Worm (Caenorhabditis elegans) whole organism, young adult: ENCODE data around the gene K09E2.3.

Source experiments
- F33H1.4 ChIP-seq: fragments of 200-800 bp; sonication (Bioruptor generic); IDR thresholded peaks from 2 replicates; pipeline ENCODE4 v1.3.6; 2022; ENCODE audit warnings: missing genetic modification reagents, missing genetic modification characterization, missing compliant biosample characterization
- F49E8.2 ChIP-seq: sonication (generic microtip); optimal IDR thresholded peaks from 3 replicates; lab custom pipeline; 2017; ENCODE audit warnings: missing genetic modification characterization, mild to moderate bottlenecking, missing compliant biosample characterization, antibody characterized with exemption, moderate library complexity; ENCODE audit not compliant: insufficient read depth
- F52B5.7 ChIP-seq: sonication (generic microtip); optimal IDR thresholded peaks from 2 replicates; lab custom pipeline; 2016; ENCODE audit warnings: mild to moderate bottlenecking, missing genetic modification characterization, missing compliant biosample characterization
- F57A8.1 ChIP-seq: fragments of 200-800 bp; sonication (Bioruptor generic); optimal IDR thresholded peaks from 2 replicates; lab custom pipeline; 2018; ENCODE audit warnings: mild to moderate bottlenecking, missing genetic modification characterization, moderate library complexity, missing compliant biosample characterization
- Y53G8AR.9 ChIP-seq: fragments of 200-800 bp; sonication (Bioruptor generic); conservative IDR thresholded peaks from 2 replicates; pipeline ENCODE4 v1.3.6; 2022; ENCODE audit warnings: missing genetic modification reagents, missing genetic modification characterization, missing compliant biosample characterization
- Y95B8A.8 ChIP-seq: fragments of 200-800 bp; sonication (Bioruptor generic); IDR thresholded peaks from 2 replicates; pipeline ENCODE4 v1.3.6; 2022; ENCODE audit warnings: missing genetic modification reagents, missing genetic modification characterization, missing compliant biosample characterization
- ZK185.1 ChIP-seq: sonication (generic microtip); optimal IDR thresholded peaks from 2 replicates; lab custom pipeline; 2016; ENCODE audit warnings: mild to moderate bottlenecking, missing genetic modification characterization, missing compliant biosample characterization; ENCODE audit not compliant: poor library complexity, severe bottlenecking
- akir-1 ChIP-seq: fragments of 200-800 bp; sonication (Bioruptor generic); optimal IDR thresholded peaks from 2 replicates; lab custom pipeline; 2018; ENCODE audit warnings: mild to moderate bottlenecking, missing genetic modification characterization, moderate library complexity, missing compliant biosample characterization
- ama-1 ChIP-seq, 3 experiments: fragments of 150-350 bp in 1 of 3; sonication (generic microtip) in 2 of 3; optimal IDR thresholded peaks; 2 replicates each; lab custom pipeline; 2014 to 2018; ENCODE audit warnings: missing biosample characterization in 2 of 3, missing genetic modification characterization in 2 of 3, missing genetic modification reagents in 2 of 3
- aptf-2 ChIP-seq: fragments of 200-800 bp; sonication (Bioruptor generic); conservative IDR thresholded peaks from 2 replicates; pipeline ENCODE4 v1.3.6; 2022; ENCODE audit warnings: missing genetic modification reagents, missing genetic modification characterization, missing compliant biosample characterization
- atf-7 ChIP-seq: sonication (generic microtip); optimal IDR thresholded peaks from 2 replicates; lab custom pipeline; 2017; ENCODE audit warnings: mild to moderate bottlenecking, missing genetic modification characterization, missing compliant biosample characterization
- athp-1 ChIP-seq: sonication (generic microtip); optimal IDR thresholded peaks from 2 replicates; lab custom pipeline; 2017; ENCODE audit warnings: mild to moderate bottlenecking, missing genetic modification characterization, missing compliant biosample characterization
- cebp-2 ChIP-seq: fragments of 200-800 bp; sonication (Bioruptor generic); IDR thresholded peaks from 2 replicates; pipeline ENCODE4 v1.3.6; 2022; ENCODE audit warnings: missing genetic modification characterization, missing compliant biosample characterization
- ceh-100 ChIP-seq: fragments of 200-800 bp; sonication (Bioruptor generic); IDR thresholded peaks from 2 replicates; pipeline ENCODE4 v1.3.6; 2022; ENCODE audit warnings: missing genetic modification reagents, missing genetic modification characterization, missing compliant biosample characterization
- ceh-27 ChIP-seq: fragments of 200-800 bp; sonication (Bioruptor generic); optimal IDR thresholded peaks from 2 replicates; lab custom pipeline; 2018; ENCODE audit warnings: mild to moderate bottlenecking, missing genetic modification characterization, moderate library complexity, missing compliant biosample characterization
- chd-7 ChIP-seq: sonication (generic microtip); optimal IDR thresholded peaks from 2 replicates; lab custom pipeline; 2016; ENCODE audit warnings: mild to moderate bottlenecking, missing genetic modification characterization, moderate library complexity, missing compliant biosample characterization
- die-1 ChIP-seq: sonication (generic microtip); optimal IDR thresholded peaks from 2 replicates; lab custom pipeline; 2016; ENCODE audit warnings: missing genotype, mild to moderate bottlenecking, missing genetic modification characterization, missing compliant biosample characterization
- egrh-3 ChIP-seq: fragments of 200-800 bp; sonication (Bioruptor generic); IDR thresholded peaks from 2 replicates; pipeline ENCODE4 v1.3.6; 2022; ENCODE audit warnings: missing genetic modification reagents, missing genetic modification characterization, missing compliant biosample characterization
- gei-17 ChIP-seq: fragments of 200-800 bp; sonication (Bioruptor generic); optimal IDR thresholded peaks from 2 replicates; lab custom pipeline; 2018; ENCODE audit warnings: mild to moderate bottlenecking, missing genetic modification characterization, missing compliant biosample characterization
- him-1 ChIP-seq: sonication (generic microtip); optimal IDR thresholded peaks from 2 replicates; lab custom pipeline; 2016; ENCODE audit warnings: missing genotype, missing genetic modification reagents, missing genetic modification characterization, missing compliant biosample characterization
- hlh-12 ChIP-seq: sonication (generic microtip); optimal IDR thresholded peaks from 2 replicates; lab custom pipeline; 2016; ENCODE audit warnings: missing genetic modification characterization, missing compliant biosample characterization
- hrde-1 ChIP-seq: sonication (generic microtip); optimal IDR thresholded peaks from 2 replicates; lab custom pipeline; 2016; ENCODE audit warnings: missing genetic modification characterization, mild to moderate bottlenecking, missing compliant biosample characterization, moderate library complexity, missing genotype, missing genetic modification reagents, borderline replicate concordance
- let-607 ChIP-seq, 2 experiments: fragments of 200-800 bp in 1 of 2; sonication (Bioruptor generic) in 1 of 2; sonication (generic microtip) in 1 of 2; optimal IDR thresholded peaks; 2 replicates each; lab custom pipeline; 2016 to 2018; ENCODE audit warnings: mild to moderate bottlenecking in 2 of 2, missing compliant biosample characterization in 2 of 2, missing genetic modification characterization in 2 of 2, moderate library complexity in 2 of 2, missing genotype in 1 of 2
- lin-35 ChIP-seq, 3 experiments: fragments of 150-350 bp in 2 of 3; sonication (generic microtip) in 1 of 3; optimal IDR thresholded peaks; 2 replicates each; lab custom pipeline; 2014 to 2018; ENCODE audit warnings: missing biosample characterization in 3 of 3, missing genetic modification characterization in 3 of 3, missing genetic modification reagents in 3 of 3
- lin-40 ChIP-seq: sonication (generic microtip); optimal IDR thresholded peaks from 2 replicates; lab custom pipeline; 2016; ENCODE audit warnings: missing genetic modification characterization, mild to moderate bottlenecking, missing compliant biosample characterization, missing genotype, missing genetic modification reagents
- lin-54 ChIP-seq: fragments of 200-800 bp; sonication (Bioruptor generic); optimal IDR thresholded peaks from 2 replicates; lab custom pipeline; 2018; ENCODE audit warnings: mild to moderate bottlenecking, missing genetic modification characterization, missing compliant biosample characterization
- lir-1 ChIP-seq: fragments of 200-800 bp; sonication (Bioruptor generic); conservative IDR thresholded peaks from 2 replicates; pipeline ENCODE4 v1.3.6; 2022; ENCODE audit warnings: missing genetic modification reagents, missing genetic modification characterization, missing compliant biosample characterization
- lsl-1 ChIP-seq: fragments of 200-800 bp; sonication (Bioruptor generic); optimal IDR thresholded peaks from 2 replicates; lab custom pipeline; 2018; ENCODE audit warnings: mild to moderate bottlenecking, missing genetic modification characterization, moderate library complexity, missing compliant biosample characterization
- madf-6 ChIP-seq: fragments of 200-800 bp; sonication (Bioruptor generic); IDR thresholded peaks from 2 replicates; pipeline ENCODE4 v1.3.6; 2022; ENCODE audit warnings: missing genetic modification reagents, missing genetic modification characterization, missing compliant biosample characterization
- mel-28 ChIP-seq: sonication (generic microtip); optimal IDR thresholded peaks from 2 replicates; lab custom pipeline; 2016; ENCODE audit warnings: borderline replicate concordance, mild to moderate bottlenecking, missing genetic modification characterization, missing compliant biosample characterization
- nfyb-1 ChIP-seq: fragments of 200-800 bp; sonication (Bioruptor generic); IDR thresholded peaks from 2 replicates; pipeline ENCODE4 v1.3.6; 2022; ENCODE audit warnings: missing genetic modification reagents, missing genetic modification characterization, missing compliant biosample characterization
- nhr-120 ChIP-seq: fragments of 200-800 bp; sonication (Bioruptor generic); IDR thresholded peaks from 2 replicates; pipeline ENCODE4 v1.3.6; 2022; ENCODE audit warnings: missing genetic modification characterization, missing compliant biosample characterization
- nhr-179 ChIP-seq: sonication (generic microtip); optimal IDR thresholded peaks from 2 replicates; lab custom pipeline; 2016; ENCODE audit warnings: mild to moderate bottlenecking, missing genetic modification characterization, missing compliant biosample characterization
- nhr-27 ChIP-seq: fragments of 200-800 bp; sonication (Bioruptor generic); optimal IDR thresholded peaks from 2 replicates; lab custom pipeline; 2018; ENCODE audit warnings: mild to moderate bottlenecking, missing genetic modification characterization, moderate library complexity, missing compliant biosample characterization
- nhr-90 ChIP-seq: sonication (generic microtip); optimal IDR thresholded peaks from 2 replicates; lab custom pipeline; 2016; ENCODE audit warnings: missing genotype, mild to moderate bottlenecking, missing genetic modification characterization, missing compliant biosample characterization
- repo-1 ChIP-seq: sonication (generic microtip); optimal IDR thresholded peaks from 2 replicates; lab custom pipeline; 2017; ENCODE audit warnings: mild to moderate bottlenecking, missing genetic modification characterization, missing compliant biosample characterization
- sea-2 ChIP-seq: fragments of 200-800 bp; sonication (Bioruptor generic); IDR thresholded peaks from 2 replicates; pipeline ENCODE4 v1.3.6; 2022; ENCODE audit warnings: missing genetic modification characterization, missing compliant biosample characterization
- snpc-1.1 ChIP-seq: sonication (generic microtip); optimal IDR thresholded peaks from 2 replicates; lab custom pipeline; 2017; ENCODE audit warnings: missing genetic modification characterization, mild to moderate bottlenecking, missing compliant biosample characterization, antibody characterized with exemption, moderate library complexity, missing genotype, missing genetic modification reagents; ENCODE audit not compliant: insufficient read depth
- snpc-3.4 ChIP-seq: sonication (generic microtip); optimal IDR thresholded peaks from 2 replicates; lab custom pipeline; 2017; ENCODE audit warnings: missing genetic modification characterization, mild to moderate bottlenecking, missing compliant biosample characterization, antibody characterized with exemption, moderate library complexity, missing genotype, missing genetic modification reagents
- unc-130 ChIP-seq: sonication (generic microtip); optimal IDR thresholded peaks from 2 replicates; lab custom pipeline; 2016; ENCODE audit warnings: missing genetic modification reagents, missing genetic modification characterization, missing compliant biosample characterization
- xnd-1 ChIP-seq: sonication (generic microtip); optimal IDR thresholded peaks from 2 replicates; lab custom pipeline; 2016; ENCODE audit warnings: missing genotype, missing genetic modification reagents, missing genetic modification characterization, missing compliant biosample characterization
- ztf-6 ChIP-seq: fragments of 200-800 bp; sonication (Bioruptor generic); IDR thresholded peaks from 2 replicates; pipeline ENCODE4 v1.3.6; 2022; ENCODE audit warnings: missing genetic modification reagents, missing genetic modification characterization, missing compliant biosample characterization

K09E2.3 gene

ce11 chrX:8623840-8624591 is 48.9 kb upstream of the K09E2.3 start (continued):
- no peak for TF ChIP-seq F52B5.7 (tag; lab: Kevin White, UChicago)
- peak; percentile 23 for TF ChIP-seq gei-17 (GFP tag; lab: Kevin White, UChicago)

DNA sequence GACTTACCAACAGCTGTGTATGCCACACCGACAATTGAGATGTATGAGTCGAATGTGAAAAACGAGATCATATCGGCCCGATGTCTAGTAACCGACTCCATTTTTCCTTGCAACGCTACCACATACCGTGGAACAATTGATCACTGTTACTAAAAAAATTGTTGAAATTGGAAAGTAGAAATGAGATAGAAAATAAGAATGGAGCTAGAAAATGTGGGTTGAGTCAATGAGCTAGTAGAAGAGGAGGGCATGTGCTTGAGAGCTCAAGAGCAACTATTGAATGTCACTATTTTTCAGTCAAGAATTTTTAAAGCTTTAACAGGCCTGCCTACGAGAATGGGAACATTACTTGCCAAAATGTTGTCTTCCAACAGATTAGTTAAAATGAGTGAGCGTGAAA is 47.8 kb upstream of the K09E2.3 start, which contains the start of gene K01A12.3:
Gene K01A12.3 (minus strand): TSS at position 101 of the 400 bp plus-strand sequence.
- TF ChIP-seq atf-7 (no peak), Y95B8A.8 (no peak), ZK185.1 (tag; lab: Kevin White, UChicago) (no peak), chd-7 (tag; lab: Kevin White, UChicago) (no peak), mel-28 (tag; lab: Kevin White, UChicago) (no peak), lin-35 (GFP tag; optimal IDR thresholded peaks at IDR 0.05; lab: Kevin White, UChicago) (no peak), him-1 (no peak), lir-1 (no peak), aptf-2 (no peak), athp-1 (tag; lab: Kevin White, UChicago) (no peak), lin-54 (GFP tag; lab: Kevin White, UChicago) (no peak), xnd-1 (tag; lab: Kevin White, UChicago) (no peak), ceh-100 (GFP tag; lab: Robert Waterston, UW) (no peak), snpc-1.1 (tag; lab: Kevin White, UChicago) (no peak), ceh-27 (GFP tag; lab: Kevin White, UChicago) (no peak), hrde-1 (tag; lab: Kevin White, UChicago) (no peak), nfyb-1 (no peak), F49E8.2 (no peak), F33H1.4 (GFP tag; lab: Robert Waterston, UW) (no peak), madf-6 (GFP tag; lab: Robert Waterston, UW) (no peak)

DNA sequence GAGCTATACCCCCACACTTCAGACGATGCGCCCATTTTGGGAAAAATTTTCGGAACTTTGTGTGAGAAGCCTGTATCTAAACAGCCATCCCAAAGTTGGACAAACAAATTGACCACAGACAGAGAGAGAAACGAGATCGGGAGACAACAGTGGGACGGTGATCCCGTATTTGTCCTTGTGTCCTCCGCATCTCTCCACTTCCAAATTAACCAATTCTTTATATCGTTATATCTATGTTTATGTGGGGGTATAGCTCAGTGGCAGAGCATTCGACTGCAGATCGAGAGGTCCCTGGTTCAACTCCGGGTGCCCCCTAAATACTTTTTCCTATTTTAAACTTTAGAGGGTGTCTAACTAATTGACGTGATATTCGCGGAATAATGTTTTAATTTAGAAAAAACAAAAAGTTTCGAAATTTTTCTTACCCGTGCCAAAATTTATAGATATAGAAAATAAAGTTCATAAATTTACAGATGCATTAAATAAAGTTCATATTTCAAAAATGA is 34.2 kb upstream of the K09E2.3 start:
- TF ChIP-seq egrh-3 (GFP tag; lab: Robert Waterston, UW) = 0 out of 2 replicates have a peak, but pooled peaks have one; percentile 18
- TF ChIP-seq lsl-1 (GFP tag; lab: Kevin White, UChicago) = no peak
- peak; percentile 70 for TF ChIP-seq nhr-90 (tag; lab: Kevin White, UChicago)
- TF ChIP-seq unc-130 (GFP tag; lab: Kevin White, UChicago) = peak; percentile 36
- TF ChIP-seq ama-1 (optimal IDR thresholded peaks at IDR 0.05; lab: Kevin White, UChicago) = no peak
- peak in 1 of 2 experiments; percentile 64 for TF ChIP-seq ama-1 (GFP tag; optimal IDR thresholded peaks at IDR 0.05; lab: Kevin White, UChicago)
- TF ChIP-seq nhr-27 (tag; lab: Kevin White, UChicago) = peak; percentile 1
- peak; percentile 29 for TF ChIP-seq snpc-3.4 (tag; lab: Kevin White, UChicago)
- peak; percentile 61 for TF ChIP-seq F57A8.1
- TF ChIP-seq sea-2 (GFP tag; lab: Robert Waterston, UW) = no peak
- peak; percentile 80; the same call in 1 of the 2 replicates for TF ChIP-seq cebp-2 (GFP tag; lab: Robert Waterston, UW)
- TF ChIP-seq akir-1 (GFP tag; lab: Kevin White, UChicago) = peak; percentile 23
- 0 out of 2 replicates have a peak, but pooled peaks have one; percentile 24 for TF ChIP-seq ztf-6 (GFP tag; lab: Robert Waterston, UW)
- TF ChIP-seq hrde-1 (tag; lab: Kevin White, UChicago) = peak; percentile 26
- 0 out of 2 replicates have a peak, but pooled peaks have one; percentile 86 for TF ChIP-seq nhr-120
- TF ChIP-seq lin-40 = peak; percentile 16
- TF ChIP-seq nhr-179 (tag; lab: Kevin White, UChicago) = peak; percentile 52
- TF ChIP-seq repo-1 = peak; percentile 55
- peak in 1 of 2 experiments; percentile 42 for TF ChIP-seq let-607 (tag; optimal IDR thresholded peaks at IDR 0.05; lab: Kevin White, UChicago)
- peak; percentile 54 for TF ChIP-seq hlh-12 (tag; lab: Kevin White, UChicago)
- 0 out of 2 replicates have a peak, but pooled peaks have one; percentile 35 for TF ChIP-seq Y53G8AR.9
- peak; percentile 91 for TF ChIP-seq die-1 (tag; lab: Kevin White, UChicago)
- peak; percentile 49 for TF ChIP-seq atf-7
- TF ChIP-seq nfyb-1 = peak; percentile 70; the same call in 1 of the 2 replicates
